Fruit fly (Drosophila melanogaster) whole organism, wandering third instar larva: ENCODE results near the gene olf413.

Experiments used
- Myc ChIP-seq: fragments of >200 bp; optimal IDR thresholded peaks from 2 replicates; lab custom pipeline; 2017
- N ChIP-seq: fragments of >200 bp; optimal IDR thresholded peaks from 2 replicates; lab custom pipeline; 2018; ENCODE audit warnings: missing biosample characterization, missing external identifiers, missing genetic modification characterization
- OdsH ChIP-seq: fragments of 200-800 bp; sonication (Bioruptor generic); optimal IDR thresholded peaks from 2 replicates; lab custom pipeline; 2016; ENCODE audit warnings: missing biosample characterization, mild to moderate bottlenecking, missing genetic modification characterization
- Rel ChIP-seq, 2 experiments: fragments of 200-800 bp; sonication (Bioruptor generic) in 1 of 2; optimal IDR thresholded peaks; 2 replicates in 1 of 2; 3 replicates in 1 of 2; lab custom pipeline; 2016 to 2019; ENCODE audit warnings: mild to moderate bottlenecking in 2 of 2, missing biosample characterization in 2 of 2, missing genetic modification characterization in 2 of 2, moderate library complexity in 1 of 2
- lola ChIP-seq: fragments of >200 bp; optimal IDR thresholded peaks from 2 replicates; lab custom pipeline; 2017; ENCODE audit warnings: missing biosample characterization, missing genetic modification characterization
- sv ChIP-seq: fragments of 200-800 bp; sonication (Bioruptor generic); optimal IDR thresholded peaks from 3 replicates; lab custom pipeline; 2016; ENCODE audit warnings: missing biosample characterization, missing genetic modification characterization

- TF ChIP-seq Rel (GFP tag; optimal IDR thresholded peaks at IDR 0.05; lab: Kevin White, UChicago) (no peak), Rel (tag; optimal IDR thresholded peaks at IDR 0.05; lab: Kevin White, UChicago) (no peak), N (GFP tag; lab: Kevin White, UChicago) (no peak), Myc (lab: Kevin White, UChicago) (no peak), sv (GFP tag; lab: Kevin White, UChicago) (no peak), OdsH (no peak), lola (no peak)
These were observed 1.5 kb upstream of the olf413 start for dm6 chr3L:22134378-22134777.
